Fruit fly (Drosophila melanogaster) whole organism, embryonic: ENCODE results near the gene CG2691.
A peak's percentile ranks its signal among the peaks of the same experiment; 100 is the strongest.

ENCODE experiments used
- Aef1 ChIP-seq: fragments of 200-800 bp; sonication (Bioruptor generic); IDR thresholded peaks from 3 replicates; pipeline ENCODE4 v1.3.6; 2022; ENCODE audit warnings: missing biosample characterization, missing genetic modification characterization
- B-H1 ChIP-seq: fragments of 200-800 bp; sonication (Bioruptor generic); IDR thresholded peaks from 3 replicates; pipeline ENCODE4 v1.3.6; 2022; ENCODE audit warnings: missing biosample characterization, missing genetic modification characterization
- CG10147 ChIP-seq: fragments of 200-800 bp; sonication (Bioruptor generic); optimal IDR thresholded peaks from 2 replicates; lab custom pipeline; 2019; ENCODE audit warnings: missing biosample characterization, mild to moderate bottlenecking, missing genetic modification characterization, moderate library complexity
- CG10274 ChIP-seq: fragments of 200-800 bp; sonication (Bioruptor generic); optimal IDR thresholded peaks from 3 replicates; lab custom pipeline; 2017; ENCODE audit warnings: missing biosample characterization, mild to moderate bottlenecking, missing genetic modification characterization
- CG10321 ChIP-seq: fragments of 200-800 bp; sonication (Bioruptor generic); IDR thresholded peaks from 2 replicates; pipeline ENCODE4 v1.3.6; 2022; ENCODE audit warnings: missing biosample characterization, missing genetic modification characterization
- CG11398 ChIP-seq: fragments of 200-800 bp; sonication (Bioruptor generic); optimal IDR thresholded peaks from 2 replicates; lab custom pipeline; 2016; ENCODE audit warnings: missing biosample characterization, missing genetic modification characterization
- CG11504 ChIP-seq: fragments of 200-800 bp; sonication (Bioruptor generic); optimal IDR thresholded peaks from 3 replicates; lab custom pipeline; 2019; ENCODE audit warnings: missing biosample characterization, mild to moderate bottlenecking, missing genetic modification characterization, moderate library complexity
- CG11695 ChIP-seq: fragments of 200-800 bp; sonication (Bioruptor generic); IDR thresholded peaks from 3 replicates; pipeline ENCODE4 v1.3.6; 2022; ENCODE audit warnings: missing biosample characterization, missing genetic modification characterization
- CG13296 ChIP-seq: fragments of 200-800 bp; sonication (Bioruptor generic); optimal IDR thresholded peaks from 3 replicates; lab custom pipeline; 2018; ENCODE audit warnings: missing biosample characterization, mild to moderate bottlenecking, missing genetic modification characterization
- CG1603 ChIP-seq: fragments of 200-800 bp; sonication (Bioruptor generic); optimal IDR thresholded peaks from 2 replicates; lab custom pipeline; 2019; ENCODE audit warnings: missing biosample characterization, mild to moderate bottlenecking, missing genetic modification characterization, moderate library complexity
- CG16863 ChIP-seq: fragments of 200-800 bp; sonication (Bioruptor generic); optimal IDR thresholded peaks from 3 replicates; lab custom pipeline; 2016; ENCODE audit warnings: missing biosample characterization, missing genetic modification characterization
- CG18599 ChIP-seq: fragments of 200-800 bp; sonication (Bioruptor generic); optimal IDR thresholded peaks from 3 replicates; lab custom pipeline; 2017; ENCODE audit warnings: missing biosample characterization, missing genetic modification characterization, mild to moderate bottlenecking, moderate library complexity, missing genetic modification reagents
- CG18764 ChIP-seq: fragments of 200-800 bp; sonication (Bioruptor generic); optimal IDR thresholded peaks from 3 replicates; lab custom pipeline; 2016; ENCODE audit warnings: missing biosample characterization, missing genetic modification characterization
- CG33557 ChIP-seq: fragments of 200-800 bp; sonication (Bioruptor generic); optimal IDR thresholded peaks from 2 replicates; lab custom pipeline; 2019; ENCODE audit warnings: missing biosample characterization, mild to moderate bottlenecking, missing genetic modification characterization, moderate library complexity
- CG4282 ChIP-seq: fragments of 200-800 bp; sonication (Bioruptor generic); optimal IDR thresholded peaks from 2 replicates; lab custom pipeline; 2016; ENCODE audit warnings: missing biosample characterization, missing genetic modification characterization
- CG4730 ChIP-seq: fragments of 200-800 bp; sonication (Bioruptor generic); IDR thresholded peaks from 2 replicates; pipeline ENCODE4 v1.3.6; 2022; ENCODE audit warnings: missing biosample characterization, missing genetic modification characterization
- CG5180 ChIP-seq: fragments of 200-800 bp; sonication (Bioruptor generic); optimal IDR thresholded peaks from 3 replicates; lab custom pipeline; 2017; ENCODE audit warnings: missing biosample characterization, missing genetic modification characterization, mild to moderate bottlenecking, moderate library complexity, missing genetic modification reagents
- CG7372 ChIP-seq: fragments of 200-800 bp; sonication (Bioruptor generic); IDR thresholded peaks from 2 replicates; pipeline ENCODE4 v1.3.6; 2022; ENCODE audit warnings: missing biosample characterization, missing genetic modification characterization
- Camta ChIP-seq: fragments of 200-800 bp; sonication (Bioruptor generic); optimal IDR thresholded peaks from 2 replicates; lab custom pipeline; 2016; ENCODE audit warnings: missing biosample characterization, missing genetic modification characterization
- Dfd ChIP-seq, 2 experiments: fragments of >200 bp; optimal IDR thresholded peaks; 2 replicates each; lab custom pipeline; 2017; ENCODE audit warnings: missing biosample characterization in 2 of 2, missing genetic modification characterization in 2 of 2
- Doc3 ChIP-seq: fragments of 200-800 bp; sonication (Bioruptor generic); IDR thresholded peaks from 3 replicates; pipeline ENCODE4 v1.3.6; 2022; ENCODE audit warnings: missing biosample characterization, missing genetic modification characterization; ENCODE audit not compliant: partially characterized antibody
- E2f2 ChIP-seq: fragments of 200-800 bp; sonication (Bioruptor generic); IDR thresholded peaks from 2 replicates; pipeline ENCODE4 v1.3.6; 2022; ENCODE audit warnings: missing biosample characterization, missing genetic modification characterization
- Fer1 ChIP-seq: fragments of 200-800 bp; sonication (Bioruptor generic); optimal IDR thresholded peaks from 2 replicates; lab custom pipeline; 2017; ENCODE audit warnings: missing biosample characterization, mild to moderate bottlenecking, missing genetic modification characterization
- Fer3 ChIP-seq: fragments of 200-800 bp; sonication (Bioruptor generic); optimal IDR thresholded peaks from 2 replicates; lab custom pipeline; 2018; ENCODE audit warnings: missing biosample characterization, mild to moderate bottlenecking, missing genetic modification characterization, moderate library complexity
- HHEX ChIP-seq: fragments of 200-800 bp; sonication (Bioruptor generic); optimal IDR thresholded peaks from 3 replicates; lab custom pipeline; 2017; ENCODE audit warnings: missing biosample characterization, mild to moderate bottlenecking, missing genetic modification characterization, missing genetic modification reagents
- HLH54F ChIP-seq: fragments of 200-800 bp; sonication (Bioruptor generic); optimal IDR thresholded peaks from 3 replicates; lab custom pipeline; 2016; ENCODE audit warnings: missing biosample characterization, missing genetic modification characterization
- HLHmδ ChIP-seq: fragments of 200-800 bp; sonication (Bioruptor generic); optimal IDR thresholded peaks from 2 replicates; lab custom pipeline; 2018; ENCODE audit warnings: missing biosample characterization, mild to moderate bottlenecking, missing genetic modification characterization, moderate library complexity
- Hr51 ChIP-seq, 2 experiments: fragments of 200-800 bp; sonication (Bioruptor generic); optimal IDR thresholded peaks; 2 replicates in 1 of 2; 3 replicates in 1 of 2; lab custom pipeline; 2016 to 2018; ENCODE audit warnings: missing biosample characterization in 2 of 2, missing genetic modification characterization in 2 of 2, mild to moderate bottlenecking in 1 of 2, moderate library complexity in 1 of 2
- Lim3 ChIP-seq: fragments of 200-800 bp; sonication (Bioruptor generic); IDR thresholded peaks from 2 replicates; pipeline ENCODE4 v1.3.6; 2022; ENCODE audit warnings: missing biosample characterization, missing genetic modification characterization
- MTF-1 ChIP-seq: fragments of 200-800 bp; sonication (Bioruptor generic); optimal IDR thresholded peaks from 2 replicates; lab custom pipeline; 2018; ENCODE audit warnings: missing biosample characterization, mild to moderate bottlenecking, missing genetic modification characterization, borderline replicate concordance
- Myb ChIP-seq: fragments of 200-800 bp; sonication (Bioruptor generic); optimal IDR thresholded peaks from 2 replicates; lab custom pipeline; 2016; ENCODE audit warnings: missing biosample characterization, missing genetic modification characterization
- NC2α ChIP-seq: fragments of 200-800 bp; sonication (Bioruptor generic); optimal IDR thresholded peaks from 2 replicates; lab custom pipeline; 2016; ENCODE audit warnings: missing biosample characterization, missing genetic modification characterization
- NfI ChIP-seq: fragments of 200-800 bp; sonication (Bioruptor generic); optimal IDR thresholded peaks from 3 replicates; lab custom pipeline; 2018; ENCODE audit warnings: missing biosample characterization, mild to moderate bottlenecking, missing genetic modification characterization, moderate library complexity
- Opbp ChIP-seq: fragments of 200-800 bp; sonication (Bioruptor generic); IDR thresholded peaks from 3 replicates; pipeline ENCODE4 v1.3.6; 2022; ENCODE audit warnings: missing biosample characterization, missing genetic modification characterization; ENCODE audit not compliant: partially characterized antibody
- Vsx1 ChIP-seq: fragments of 200-800 bp; sonication (Bioruptor generic); optimal IDR thresholded peaks from 2 replicates; lab custom pipeline; 2017; ENCODE audit warnings: missing biosample characterization, mild to moderate bottlenecking, missing genetic modification characterization, missing genetic modification reagents
- chinmo ChIP-seq: fragments of 200-800 bp; sonication (Bioruptor generic); IDR thresholded peaks from 4 replicates; pipeline ENCODE4 v1.3.6; 2022; ENCODE audit warnings: missing biosample characterization, missing genetic modification characterization; ENCODE audit not compliant: partially characterized antibody
- chm ChIP-seq: fragments of 200-800 bp; sonication (Bioruptor generic); IDR thresholded peaks from 2 replicates; pipeline ENCODE4 v1.3.6; 2022; ENCODE audit warnings: missing biosample characterization, missing genetic modification characterization
- fd64A ChIP-seq: fragments of 200-800 bp; sonication (Bioruptor generic); optimal IDR thresholded peaks from 3 replicates; lab custom pipeline; 2018; ENCODE audit warnings: missing biosample characterization, mild to moderate bottlenecking, missing genetic modification characterization
- grau ChIP-seq: fragments of 200-800 bp; optimal IDR thresholded peaks from 3 replicates; lab custom pipeline; 2019; ENCODE audit warnings: missing biosample characterization, mild to moderate bottlenecking, missing genetic modification characterization, moderate library complexity
- hbn ChIP-seq: fragments of 200-800 bp; sonication (Bioruptor generic); IDR thresholded peaks from 2 replicates; pipeline ENCODE4 v1.3.6; 2022; ENCODE audit warnings: missing biosample characterization, missing genetic modification characterization; ENCODE audit not compliant: partially characterized antibody
- luna ChIP-seq: fragments of 200-800 bp; sonication (Bioruptor generic); optimal IDR thresholded peaks from 2 replicates; lab custom pipeline; 2016; ENCODE audit warnings: missing biosample characterization, missing genetic modification characterization
- pho ChIP-seq: fragments of 200-800 bp; sonication (Bioruptor generic); optimal IDR thresholded peaks from 2 replicates; lab custom pipeline; 2016; ENCODE audit warnings: missing biosample characterization, missing genetic modification characterization
- run ChIP-seq: fragments of 200-800 bp; sonication (Bioruptor generic); optimal IDR thresholded peaks from 3 replicates; lab custom pipeline; 2018; ENCODE audit warnings: missing biosample characterization, mild to moderate bottlenecking, missing genetic modification characterization
- sens-2 ChIP-seq: fragments of 200-800 bp; sonication (Bioruptor generic); IDR thresholded peaks from 2 replicates; pipeline ENCODE4 v1.3.6; 2022; ENCODE audit warnings: missing biosample characterization, missing genetic modification characterization
- so ChIP-seq: fragments of 200-800 bp; sonication (Bioruptor generic); IDR thresholded peaks from 3 replicates; pipeline ENCODE4 v1.3.6; 2022; ENCODE audit warnings: missing biosample characterization, missing genetic modification characterization
- unpg ChIP-seq: fragments of 200-800 bp; sonication (Bioruptor generic); optimal IDR thresholded peaks from 3 replicates; lab custom pipeline; 2018; ENCODE audit warnings: missing biosample characterization, mild to moderate bottlenecking, missing genetic modification characterization, moderate library complexity
- wek ChIP-seq: fragments of 200-800 bp; sonication (Bioruptor generic); optimal IDR thresholded peaks from 3 replicates; lab custom pipeline; 2018; ENCODE audit warnings: missing biosample characterization, mild to moderate bottlenecking, missing genetic modification characterization, moderate library complexity
- zen ChIP-seq: fragments of 200-800 bp; sonication (Bioruptor generic); optimal IDR thresholded peaks from 3 replicates; lab custom pipeline; 2018; ENCODE audit warnings: missing biosample characterization, mild to moderate bottlenecking, missing genetic modification characterization, moderate library complexity
- zfh2 ChIP-seq: fragments of 200-800 bp; sonication (Bioruptor generic); optimal IDR thresholded peaks from 2 replicates; lab custom pipeline; 2016; ENCODE audit warnings: missing biosample characterization, missing genetic modification characterization

CG2691 gene

DNA sequence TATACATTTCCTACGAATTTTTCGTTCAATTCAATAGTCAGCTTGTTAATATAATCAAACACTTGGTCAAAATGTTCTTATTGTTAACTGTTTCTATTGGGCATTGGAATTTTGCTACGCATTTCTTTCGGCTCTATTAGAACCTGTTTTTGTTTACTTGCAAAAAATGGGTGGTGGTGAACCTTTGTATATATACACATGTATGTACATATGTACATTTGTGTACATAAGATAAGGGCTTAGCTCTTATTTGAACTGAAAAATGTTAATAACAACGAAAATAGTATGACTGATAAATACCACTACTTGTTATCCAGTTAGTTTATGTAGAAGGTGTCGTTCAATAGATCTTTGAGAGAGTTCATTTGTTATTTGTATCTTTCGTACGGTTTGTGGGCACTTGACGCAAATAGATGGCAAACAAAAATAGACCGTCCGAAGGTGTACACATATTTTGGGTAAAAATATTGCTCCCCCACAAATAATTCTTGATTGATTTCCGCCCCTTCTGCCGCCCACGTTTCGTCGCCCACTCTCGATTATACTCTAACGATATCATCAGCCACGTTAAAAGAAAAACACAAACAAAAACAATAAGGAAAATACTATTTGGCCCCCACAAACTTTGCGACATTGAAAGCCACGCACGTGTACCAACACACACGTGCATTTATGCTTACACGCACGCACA is 1.8 kb upstream of the CG2691 start (continued):
- TF ChIP-seq zfh2 (GFP tag; lab: Kevin White, UChicago) (no peak), CG7372 (GFP tag; lab: Robert Waterston, UW) (no peak), NfI (GFP tag; lab: Kevin White, UChicago) (no peak), fd64A (GFP tag; lab: Kevin White, UChicago) (no peak), hbn (no peak), CG5180 (GFP tag; lab: Kevin White, UChicago) (no peak), Hr51 (GFP tag; optimal IDR thresholded peaks at IDR 0.05; lab: Kevin White, UChicago) (no peak), Dfd (GFP tag; optimal IDR thresholded peaks at IDR 0.05; lab: Kevin White, UChicago) (no peak), sens-2 (GFP tag; lab: Robert Waterston, UW) (no peak), Aef1 (no peak), pho (GFP tag; lab: Kevin White, UChicago) (no peak), CG11504 (tag; lab: Kevin White, UChicago) (no peak), zen (tag; lab: Kevin White, UChicago) (no peak), chinmo (peak; percentile 73; the same call in 1 of the 4 replicates), CG33557 (GFP tag; lab: Kevin White, UChicago) (peak; percentile 18), so (GFP tag; lab: Robert Waterston, UW) (no peak), wek (GFP tag; lab: Kevin White, UChicago) (peak; percentile 46), MTF-1 (GFP tag; lab: Kevin White, UChicago) (peak; percentile 3), CG16863 (GFP tag; lab: Kevin White, UChicago) (no peak), CG11695 (GFP tag; lab: Robert Waterston, UW) (0 out of 3 replicates have a peak, but pooled peaks have one; percentile 7), Fer1 (GFP tag; lab: Kevin White, UChicago) (peak; percentile 71), Lim3 (no peak), CG4282 (GFP tag; lab: Kevin White, UChicago) (no peak), HLH54F (GFP tag; lab: Kevin White, UChicago) (no peak), Myb (GFP tag; lab: Kevin White, UChicago) (no peak), chm (GFP tag; lab: Robert Waterston, UW) (no peak), E2f2 (GFP tag; lab: Robert Waterston, UW) (no peak), run (tag; lab: Kevin White, UChicago) (no peak), luna (GFP tag; lab: Kevin White, UChicago) (no peak), Opbp (no peak), CG10274 (GFP tag; lab: Kevin White, UChicago) (no peak), NC2α (GFP tag; lab: Kevin White, UChicago) (no peak), HHEX (GFP tag; lab: Kevin White, UChicago) (peak; percentile 61), CG13296 (GFP tag; lab: Kevin White, UChicago) (peak; percentile 33), CG10147 (GFP tag; lab: Kevin White, UChicago) (peak; percentile 16), Camta (peak; percentile 11), B-H1 (GFP tag; lab: Robert Waterston, UW) (no peak), Vsx1 (GFP tag; lab: Kevin White, UChicago) (peak; percentile 3), CG18599 (GFP tag; lab: Kevin White, UChicago) (peak; percentile 69), grau (no peak), CG11398 (GFP tag; lab: Kevin White, UChicago) (no peak), CG10321 (GFP tag; lab: Robert Waterston, UW) (no peak), CG4730 (GFP tag; lab: Robert Waterston, UW) (no peak), unpg (GFP tag; lab: Kevin White, UChicago) (no peak), HLHmδ (GFP tag; lab: Kevin White, UChicago) (no peak), CG1603 (tag; lab: Kevin White, UChicago) (peak; percentile 35), Doc3 (GFP tag; lab: Robert Waterston, UW) (no peak), CG18764 (peak; percentile 12), Fer3 (tag; lab: Kevin White, UChicago) (peak; percentile 73)
